Worm (Caenorhabditis elegans): ENCODE measurements around the gene set-3.

DNA sequence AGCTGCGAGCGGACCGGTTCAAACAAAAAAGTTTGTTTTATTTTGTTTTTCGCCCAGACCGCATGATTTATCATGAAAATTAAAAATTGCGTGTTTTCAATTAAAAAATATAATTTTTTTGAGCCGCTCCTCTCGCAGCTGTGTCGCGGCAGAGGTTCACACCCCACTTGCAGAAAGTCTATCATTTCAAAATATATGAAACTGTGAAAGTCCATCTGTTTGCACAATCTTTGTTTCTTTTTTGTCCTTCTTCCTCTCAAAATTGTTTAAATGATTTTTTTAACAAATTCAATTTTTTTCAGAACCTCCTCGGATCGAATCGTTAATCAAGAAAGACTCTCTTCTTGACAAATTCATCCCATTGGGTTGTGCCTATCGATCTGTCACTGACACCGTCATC is 5.2 kb upstream of the set-3 start, which contains the start of gene tlk-1:
- TF ChIP-seq F49E8.2 (tag; optimal IDR thresholded peaks at IDR 0.05; ENCODE audit: borderline replicate concordance) (no peak), unc-62 (GFP tag; optimal IDR thresholded peaks at IDR 0.05 in 1 of 2) (no peak), unc-62 (tag; optimal IDR thresholded peaks at IDR 0.05) (no peak), nhr-237 (tag; optimal IDR thresholded peaks at IDR 0.05) (no peak), D1046.2 (GFP tag; IDR thresholded peaks at IDR 0.05) (no peak), dve-1 (tag; optimal IDR thresholded peaks at IDR 0.05; ENCODE audit: insufficient read depth) (no peak), fos-1 (tag; optimal IDR thresholded peaks at IDR 0.05) (no peak), daf-16 (GFP tag; optimal IDR thresholded peaks at IDR 0.05) (no peak), daf-16 (tag; optimal IDR thresholded peaks at IDR 0.05) (no peak), lin-13 (GFP tag; optimal IDR thresholded peaks at IDR 0.05) (no peak), ama-1 (optimal IDR thresholded peaks at IDR 0.05) (no peak), unc-130 (GFP tag; optimal IDR thresholded peaks at IDR 0.05) (no peak), lin-1 (GFP tag; IDR thresholded peaks at IDR 0.05) (no peak), snpc-4 (tag; optimal IDR thresholded peaks at IDR 0.05) (no peak), egl-27 (tag; optimal IDR thresholded peaks at IDR 0.05) (no peak)
